Fruit fly (Drosophila melanogaster): ENCODE data around the gene Unc-76.

The Unc-76 gene

DNA sequence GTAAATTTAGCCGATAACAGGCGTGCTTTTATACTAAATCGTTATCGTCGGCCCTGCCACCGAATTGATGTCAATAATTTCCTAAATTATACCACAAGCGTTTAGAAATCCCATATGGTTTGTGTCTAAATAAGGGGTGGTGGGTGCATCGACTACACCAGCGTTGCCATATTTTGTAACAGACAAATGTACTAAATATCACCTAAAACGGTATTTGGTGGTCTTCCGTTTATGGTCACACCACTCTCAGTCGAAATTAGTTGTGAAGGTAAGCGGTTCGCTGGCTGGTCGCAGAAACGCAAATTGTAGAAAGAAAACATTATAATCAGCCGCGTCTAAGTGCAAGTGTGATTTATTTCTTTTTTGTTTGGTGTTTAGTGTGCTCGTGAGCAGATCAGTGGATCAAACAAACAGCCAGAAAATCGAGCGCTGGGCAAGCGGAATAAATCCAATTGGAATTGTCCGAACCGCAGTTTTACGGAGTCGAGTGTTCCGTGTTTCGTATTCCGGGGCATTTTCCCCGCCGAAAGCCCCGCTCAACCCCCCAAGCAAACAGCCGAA lies at the start of gene Unc-76, which contains the start of gene CG16903 (continued):
- no peak for TF ChIP-seq hb (GFP tag; IDR thresholded peaks at IDR 0.05; ENCODE audit: partially characterized antibody)
- TF ChIP-seq sug (tag; optimal IDR thresholded peaks at IDR 0.05), result peak; percentile 66
- TF ChIP-seq CG2120 (GFP tag; optimal IDR thresholded peaks at IDR 0.05), result peak; percentile 22
- peak; percentile 51 for TF ChIP-seq scrt (GFP tag; optimal IDR thresholded peaks at IDR 0.05)
- no peak for TF ChIP-seq croc (GFP tag; conservative IDR thresholded peaks at IDR 0.05)
- TF ChIP-seq GATAe (GFP tag; conservative IDR thresholded peaks at IDR 0.05), result no peak
- TF ChIP-seq ara (GFP tag; IDR thresholded peaks at IDR 0.05), result no peak
- peak; percentile 2 for TF ChIP-seq CG3065 (GFP tag; optimal IDR thresholded peaks at IDR 0.05)
- peak; percentile 67 for TF ChIP-seq CG13624 (GFP tag; optimal IDR thresholded peaks at IDR 0.05)
- no peak for TF ChIP-seq Ada2b (GFP tag; IDR thresholded peaks at IDR 0.05)
- TF ChIP-seq CG2202 (tag; optimal IDR thresholded peaks at IDR 0.05), result no peak
- TF ChIP-seq so (GFP tag; IDR thresholded peaks at IDR 0.05), result peak; percentile 26; the same call in 1 of the 3 replicates
- no peak for TF ChIP-seq bcd (GFP tag; optimal IDR thresholded peaks at IDR 0.05)
- peak; percentile 6 for TF ChIP-seq fu2 (GFP tag; optimal IDR thresholded peaks at IDR 0.05)
- TF ChIP-seq zfh2 (GFP tag; optimal IDR thresholded peaks at IDR 0.05), result no peak
- TF ChIP-seq hbn (GFP tag; IDR thresholded peaks at IDR 0.05; ENCODE audit: partially characterized antibody), result peak; percentile 42; the same call in 1 of the 2 replicates
- no peak for TF ChIP-seq Sox100B (GFP tag; optimal IDR thresholded peaks at IDR 0.05)
- TF ChIP-seq CG6254 (GFP tag; optimal IDR thresholded peaks at IDR 0.05), result peak; percentile 7
- peak; percentile 49 for TF ChIP-seq HLH4C (GFP tag; IDR thresholded peaks at IDR 0.05; ENCODE audit: partially characterized antibody)
- peak; percentile 4 for TF ChIP-seq Asciz (GFP tag; optimal IDR thresholded peaks at IDR 0.05)
- no peak for TF ChIP-seq Camta (GFP tag; optimal IDR thresholded peaks at IDR 0.05)
- TF ChIP-seq YL-1 (GFP tag; optimal IDR thresholded peaks at IDR 0.05), result peak; percentile 73
- peak; percentile 66 for TF ChIP-seq HmgD (GFP tag; optimal IDR thresholded peaks at IDR 0.05)
- no peak for TF ChIP-seq CG10431 (GFP tag; optimal IDR thresholded peaks at IDR 0.05)
- TF ChIP-seq CG43689 (GFP tag; IDR thresholded peaks at IDR 0.05), result no peak
- peak; percentile 18 for TF ChIP-seq CG10979 (tag; optimal IDR thresholded peaks at IDR 0.05)
- TF ChIP-seq CG14860 (GFP tag; IDR thresholded peaks at IDR 0.05; ENCODE audit: partially characterized antibody), result no peak; the same call in 2 of the 3 replicates
- no peak for TF ChIP-seq jigr1 (GFP tag; IDR thresholded peaks at IDR 0.05)
- TF ChIP-seq sqz (GFP tag; optimal IDR thresholded peaks at IDR 0.05), result peak; percentile 76
- TF ChIP-seq Mrtf (GFP tag; IDR thresholded peaks at IDR 0.05), result no peak
- TF ChIP-seq chm (GFP tag; IDR thresholded peaks at IDR 0.05), result peak; percentile 78
- TF ChIP-seq CG11723 (GFP tag; optimal IDR thresholded peaks at IDR 0.05), result peak; percentile 39
- peak; percentile 40 for TF ChIP-seq CG4707 (GFP tag; optimal IDR thresholded peaks at IDR 0.05)
- peak; percentile 52 for TF ChIP-seq CG32532 (GFP tag; IDR thresholded peaks at IDR 0.05)
- peak in 1 of 2 experiments; percentile 24 for TF ChIP-seq Hr78 (GFP tag; optimal IDR thresholded peaks at IDR 0.05)
- 0 out of 3 replicates have a peak, but pooled peaks have one; percentile 7 for TF ChIP-seq sr (GFP tag; IDR thresholded peaks at IDR 0.05)
- peak; percentile 66 for TF ChIP-seq CG7928 (GFP tag; optimal IDR thresholded peaks at IDR 0.05)
- peak in 1 of 2 experiments; percentile 61 for TF ChIP-seq Eip74EF (GFP tag; optimal IDR thresholded peaks at IDR 0.05)
- no peak for TF ChIP-seq wdn (GFP tag; IDR thresholded peaks at IDR 0.05)
- no peak for TF ChIP-seq CG17568 (GFP tag; optimal IDR thresholded peaks at IDR 0.05)
- peak; percentile 94 for TF ChIP-seq trem (tag; optimal IDR thresholded peaks at IDR 0.05)
- peak; percentile 26 for TF ChIP-seq HHEX (GFP tag; optimal IDR thresholded peaks at IDR 0.05)
- TF ChIP-seq en (GFP tag; optimal IDR thresholded peaks at IDR 0.05), result no peak
- peak; percentile 17 for TF ChIP-seq Spps (tag; optimal IDR thresholded peaks at IDR 0.05)
- TF ChIP-seq corto (GFP tag; optimal IDR thresholded peaks at IDR 0.05), result no peak
- TF ChIP-seq CG33213 (GFP tag; optimal IDR thresholded peaks at IDR 0.05), result peak; percentile 91
- TF ChIP-seq CG6175 (GFP tag; IDR thresholded peaks at IDR 0.05), result no peak
- TF ChIP-seq CG15514 (GFP tag; optimal IDR thresholded peaks at IDR 0.05), result peak; percentile 85
- peak; percentile 35 for TF ChIP-seq CG9609 (GFP tag; optimal IDR thresholded peaks at IDR 0.05)
